Fruit fly (Drosophila melanogaster) whole organism, prepupa: ENCODE measurements around the gene CG46270.

ENCODE experiments used
- CG15336 ChIP-seq: fragments of 200-800 bp; sonication (Bioruptor generic); IDR thresholded peaks from 2 replicates; pipeline ENCODE4 v1.3.6; 2022; ENCODE audit warnings: missing biosample characterization, missing genetic modification characterization
- Gug ChIP-seq: fragments of 200-800 bp; sonication (Bioruptor generic); IDR thresholded peaks from 2 replicates; pipeline ENCODE4 v1.3.6; 2022; ENCODE audit warnings: missing biosample characterization, missing genetic modification characterization
- salr ChIP-seq, 2 experiments: fragments of 200-800 bp; sonication (Bioruptor generic); optimal IDR thresholded peaks; 3 replicates each; lab custom pipeline; 2016 to 2018; ENCODE audit warnings: missing biosample characterization in 2 of 2, missing genetic modification characterization in 2 of 2, mild to moderate bottlenecking in 1 of 2

DNA sequence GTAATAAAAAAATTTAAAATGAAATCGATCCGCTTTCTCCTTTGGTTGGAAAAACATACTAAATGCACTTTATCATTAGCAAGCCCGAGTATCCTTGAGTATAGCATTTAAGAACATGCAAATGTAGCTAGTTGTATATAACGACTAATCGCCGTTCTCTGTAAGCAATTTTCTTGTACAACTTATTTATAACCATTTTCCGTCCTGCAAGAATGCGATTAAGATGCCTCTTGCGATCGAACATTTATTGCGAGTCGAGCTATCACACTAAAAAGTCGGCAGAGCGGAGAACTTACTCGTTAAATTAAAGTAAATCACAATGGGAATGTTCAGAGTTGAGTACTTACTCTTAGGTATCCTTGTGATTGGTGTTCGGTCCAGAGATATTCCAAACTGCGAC, 27.5 kb downstream of the CG46270 start, which contains the start of gene mthl11:
- TF ChIP-seq CG15336 (GFP tag; lab: Robert Waterston, UW) (no peak), salr (GFP tag; optimal IDR thresholded peaks at IDR 0.05; lab: Kevin White, UChicago) (no peak), Gug (GFP tag; lab: Robert Waterston, UW) (no peak)
